Fruit fly (Drosophila melanogaster): ENCODE results near the gene CG42544.

Gene CG42544

dm6 chr3R:7304455-7305088, at the start of gene CG42544:
CG42544 (plus strand) TSS chr3R:7304592.
- no peak for TF ChIP-seq noc (tag; optimal IDR thresholded peaks at IDR 0.05)

dm6 chr3R:7259554-7259953, 44.8 kb upstream of the CG42544 start:
- TF ChIP-seq noc (tag; optimal IDR thresholded peaks at IDR 0.05) = no peak

- no peak for TF ChIP-seq noc (tag; optimal IDR thresholded peaks at IDR 0.05)
These were observed 38.7 kb upstream of the CG42544 start, which contains the start of the genes Gld and Syt4 for dm6 chr3R:7265567-7266208. Gld (minus strand) TSS chr3R:7265703. Syt4 (plus strand) TSS chr3R:7266065.

dm6 chr3R:7274973-7275525, 29.3 kb upstream of the CG42544 start:
- TF ChIP-seq noc (tag; optimal IDR thresholded peaks at IDR 0.05) = no peak

- TF ChIP-seq noc (tag; optimal IDR thresholded peaks at IDR 0.05) = no peak
These were observed 27.6 kb upstream of the CG42544 start for dm6 chr3R:7276782-7277181.

- TF ChIP-seq noc (tag; optimal IDR thresholded peaks at IDR 0.05) = no peak
These were observed 22.0 kb upstream of the CG42544 start for dm6 chr3R:7282244-7282890.

- TF ChIP-seq noc (tag; optimal IDR thresholded peaks at IDR 0.05) = no peak
These were observed 18.7 kb upstream of the CG42544 start, which contains the start of gene RacGAP84C for dm6 chr3R:7285662-7286061. RacGAP84C (plus strand) TSS chr3R:7285962.

dm6 chr3R:7306539-7307192, 2.3 kb downstream of the CG42544 start:
- no peak for TF ChIP-seq noc (tag; optimal IDR thresholded peaks at IDR 0.05)

- no peak for TF ChIP-seq noc (tag; optimal IDR thresholded peaks at IDR 0.05)
These were observed 5.2 kb downstream of the CG42544 start, which contains the start of gene rn for dm6 chr3R:7309579-7310037. rn (minus strand) TSS chr3R:7309629.

- TF ChIP-seq noc (tag; optimal IDR thresholded peaks at IDR 0.05) = no peak
These were observed 6.2 kb downstream of the CG42544 start for dm6 chr3R:7310576-7310975.

- TF ChIP-seq noc (tag; optimal IDR thresholded peaks at IDR 0.05) = no peak
These were observed 8.6 kb downstream of the CG42544 start for dm6 chr3R:7313034-7313433.

- TF ChIP-seq noc (tag; optimal IDR thresholded peaks at IDR 0.05) = no peak
These were observed 12.7 kb downstream of the CG42544 start, which contains the start of gene CG10029 for dm6 chr3R:7317107-7317506. CG10029 (minus strand) TSS chr3R:7317207.

- no peak for TF ChIP-seq noc (tag; optimal IDR thresholded peaks at IDR 0.05)
These were observed 18.2 kb downstream of the CG42544 start for dm6 chr3R:7322549-7322948.

dm6 chr3R:7326200-7326599, 21.8 kb downstream of the CG42544 start:
- no peak for TF ChIP-seq noc (tag; optimal IDR thresholded peaks at IDR 0.05)

- TF ChIP-seq noc (tag; optimal IDR thresholded peaks at IDR 0.05) = no peak
These were observed 26.3 kb downstream of the CG42544 start for dm6 chr3R:7330695-7331094.

- no peak for TF ChIP-seq noc (tag; optimal IDR thresholded peaks at IDR 0.05)
These were observed 30.2 kb downstream of the CG42544 start for dm6 chr3R:7334613-7335012.
